Worm (Caenorhabditis elegans): ENCODE data around the gene nspb-2.
A peak's percentile ranks its signal among the peaks of the same experiment; 100 is the strongest.
"Not testable (repeated sequence)": the region's sequence is repeated elsewhere in the genome, so short reads cannot be mapped to it uniquely, and the experiment has no call there.

The nspb-2 gene

DNA sequence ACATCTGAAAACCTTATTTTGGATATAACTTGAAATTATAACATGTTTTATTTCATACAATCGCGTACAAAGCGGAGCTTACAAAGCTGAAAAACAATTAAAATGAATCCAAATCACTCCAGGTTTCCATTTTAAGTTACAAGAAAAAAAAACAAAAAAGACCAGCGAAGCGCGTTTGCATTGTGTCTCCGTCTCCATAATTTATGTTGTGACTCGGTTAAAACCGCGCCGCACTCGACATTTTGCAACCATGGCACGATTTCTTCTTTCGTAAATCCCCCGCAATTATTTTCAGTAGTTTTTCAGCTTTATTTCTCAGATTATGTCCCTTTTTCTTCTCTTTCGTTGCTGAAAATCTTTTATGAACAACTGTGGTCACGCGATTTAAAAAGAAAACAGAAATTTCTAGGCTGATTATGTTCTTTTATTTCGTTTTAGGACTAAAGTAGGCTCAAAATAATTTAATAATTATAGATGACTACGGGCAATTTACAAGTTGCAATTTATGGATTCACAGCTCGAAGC lies 6.0 kb upstream of the nspb-2 start, which contains the start of the genes F38A5.2 and dnj-11:
TSS of gene F38A5.2 (minus strand) at position 4 of the 525 bp plus-strand sequence.
TSS of gene dnj-11 (plus strand) at position 475 of the 525 bp plus-strand sequence.
- TF ChIP-seq ref-1 (GFP tag; conservative IDR thresholded peaks at IDR 0.05) (no peak), klf-2 (GFP tag; conservative IDR thresholded peaks at IDR 0.05) (no peak), flt-1 (GFP tag; IDR thresholded peaks at IDR 0.05) (0 out of 2 replicates have a peak, but pooled peaks have one; percentile 19), cog-1 (tag; optimal IDR thresholded peaks at IDR 0.05) (peak; percentile 19), ztf-29 (GFP tag; IDR thresholded peaks at IDR 0.05) (no peak), T22C8.4 (GFP tag; IDR thresholded peaks at IDR 0.05) (no peak), ztf-23 (GFP tag; IDR thresholded peaks at IDR 0.05) (peak; percentile 59; the same call in 1 of the 2 replicates), tab-1 (GFP tag; IDR thresholded peaks at IDR 0.05) (no peak), med-1 (GFP tag; optimal IDR thresholded peaks at IDR 0.05; ENCODE audit: insufficient read depth) (no peak)

DNA sequence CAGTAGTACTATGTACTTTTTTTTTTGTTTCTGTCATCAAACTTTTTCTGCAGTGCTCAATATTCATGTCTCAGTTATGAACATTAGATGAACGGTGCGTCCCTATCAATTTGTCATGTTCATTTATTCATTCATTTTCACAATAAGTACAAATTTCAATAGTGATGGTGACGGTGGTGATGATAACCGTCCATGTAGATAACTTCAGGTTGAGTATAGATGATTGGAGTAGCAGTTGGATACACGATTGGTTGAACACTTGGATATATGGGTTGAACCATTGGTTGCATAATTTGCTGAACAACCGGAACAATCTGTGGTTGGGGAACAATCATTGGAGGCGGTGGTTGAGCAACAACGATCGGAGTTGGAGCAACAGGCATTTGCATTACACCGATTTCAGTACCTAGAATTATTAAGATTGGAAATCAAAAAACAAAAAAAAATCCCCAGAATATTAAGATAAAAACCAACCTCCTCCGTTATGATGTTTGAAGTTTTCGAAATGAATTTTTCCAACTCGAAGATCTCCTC lies 3.3 kb upstream of the nspb-2 start:
- TF ChIP-seq cog-1 (tag; optimal IDR thresholded peaks at IDR 0.05) (no peak), med-1 (GFP tag; optimal IDR thresholded peaks at IDR 0.05; ENCODE audit: insufficient read depth) (no peak), flt-1 (GFP tag; IDR thresholded peaks at IDR 0.05) (no peak), ref-1 (GFP tag; conservative IDR thresholded peaks at IDR 0.05) (no peak), T22C8.4 (GFP tag; IDR thresholded peaks at IDR 0.05) (no peak), ztf-29 (GFP tag; IDR thresholded peaks at IDR 0.05) (no peak), ztf-23 (GFP tag; IDR thresholded peaks at IDR 0.05) (no peak), klf-2 (GFP tag; conservative IDR thresholded peaks at IDR 0.05) (no peak), tab-1 (GFP tag; IDR thresholded peaks at IDR 0.05) (no peak)

DNA sequence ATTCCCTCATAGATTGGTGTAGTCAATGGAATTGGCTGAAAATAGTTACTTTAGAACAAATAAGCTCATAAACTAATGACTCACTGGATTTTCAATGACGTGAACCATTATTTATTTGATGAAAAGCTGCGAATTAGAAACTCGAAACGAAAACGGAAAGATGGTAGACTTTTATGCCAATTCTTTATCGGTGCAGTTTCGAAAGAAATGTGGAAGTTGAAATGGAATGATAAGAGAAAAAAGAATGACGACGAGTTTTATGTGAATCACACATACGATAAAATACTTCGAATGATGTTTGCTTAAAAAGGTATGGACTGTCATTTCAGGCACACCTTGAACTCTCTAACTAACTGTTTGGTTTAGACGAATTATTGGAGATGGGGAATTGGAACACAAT lies 1.5 kb upstream of the nspb-2 start, which contains the start of the genes lec-11 and irld-7:
TSS of gene lec-11 (minus strand) at position 126 of the 400 bp plus-strand sequence.
TSS of gene irld-7 (plus strand) at position 332 of the 400 bp plus-strand sequence.
- TF ChIP-seq ztf-23 (GFP tag; IDR thresholded peaks at IDR 0.05) (no peak), cog-1 (tag; optimal IDR thresholded peaks at IDR 0.05) (no peak), ref-1 (GFP tag; conservative IDR thresholded peaks at IDR 0.05) (no peak), ztf-29 (GFP tag; IDR thresholded peaks at IDR 0.05) (no peak), tab-1 (GFP tag; IDR thresholded peaks at IDR 0.05) (no peak), flt-1 (GFP tag; IDR thresholded peaks at IDR 0.05) (no peak), klf-2 (GFP tag; conservative IDR thresholded peaks at IDR 0.05) (no peak), T22C8.4 (GFP tag; IDR thresholded peaks at IDR 0.05) (no peak), med-1 (GFP tag; optimal IDR thresholded peaks at IDR 0.05; ENCODE audit: insufficient read depth) (no peak)

DNA sequence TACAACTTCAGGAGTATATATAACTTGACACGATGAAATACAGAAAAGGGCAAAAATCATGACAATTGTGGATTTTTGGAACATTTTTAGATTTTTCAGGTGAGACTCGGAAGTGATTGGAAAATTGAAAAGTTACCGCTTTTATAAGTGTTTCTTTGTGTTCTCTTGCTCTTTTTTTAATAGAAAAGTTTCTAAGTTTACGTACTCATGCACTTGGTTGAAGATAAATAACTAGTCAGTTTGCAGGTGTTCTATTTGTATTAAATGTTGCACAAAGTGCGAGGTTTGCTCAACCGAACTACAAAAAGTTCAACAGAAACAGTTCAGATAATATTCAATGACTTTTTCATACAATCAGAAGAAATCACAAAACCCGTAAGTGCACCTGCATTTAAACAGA lies 3.4 kb downstream of the nspb-2 start, which contains the start of gene nspb-3:
TSS of gene nspb-3 (minus strand) at position 101 of the 400 bp plus-strand sequence.
- TF ChIP-seq med-1 (GFP tag; optimal IDR thresholded peaks at IDR 0.05; ENCODE audit: insufficient read depth); ztf-29 (GFP tag; IDR thresholded peaks at IDR 0.05); ztf-23 (GFP tag; IDR thresholded peaks at IDR 0.05): not testable (repeated sequence)

DNA sequence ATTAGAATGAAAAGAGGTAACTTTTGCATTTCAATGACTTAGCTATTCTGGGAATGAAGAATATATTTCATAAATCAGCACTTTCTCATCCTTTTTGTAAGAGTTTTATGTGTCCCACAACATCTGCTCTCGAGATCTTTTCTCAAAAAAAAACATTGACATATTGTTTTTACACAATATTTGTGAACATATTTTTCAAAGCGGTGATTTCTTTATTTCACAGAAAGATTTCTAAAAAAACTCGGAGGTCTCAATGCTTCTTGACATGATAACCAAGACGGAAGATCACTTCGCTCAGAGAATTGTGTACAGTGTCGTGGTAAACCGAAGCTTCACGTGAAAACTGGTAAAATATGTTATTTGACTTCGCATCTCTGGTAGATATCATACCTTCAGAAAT lies 4.4 kb downstream of the nspb-2 start, which contains the start of gene F38A5.22:
TSS of gene F38A5.22 (minus strand) at position 29 of the 400 bp plus-strand sequence.
- TF ChIP-seq ref-1 (GFP tag; conservative IDR thresholded peaks at IDR 0.05) = no peak
- TF ChIP-seq flt-1 (GFP tag; IDR thresholded peaks at IDR 0.05) = no peak
- TF ChIP-seq tab-1 (GFP tag; IDR thresholded peaks at IDR 0.05) = no peak
- TF ChIP-seq ztf-23 (GFP tag; IDR thresholded peaks at IDR 0.05) = no peak
- no peak for TF ChIP-seq T22C8.4 (GFP tag; IDR thresholded peaks at IDR 0.05)
- no peak for TF ChIP-seq ztf-29 (GFP tag; IDR thresholded peaks at IDR 0.05)
- TF ChIP-seq med-1 (GFP tag; optimal IDR thresholded peaks at IDR 0.05; ENCODE audit: insufficient read depth) = no peak
- no peak for TF ChIP-seq klf-2 (GFP tag; conservative IDR thresholded peaks at IDR 0.05)
- TF ChIP-seq cog-1 (tag; optimal IDR thresholded peaks at IDR 0.05) = no peak

DNA sequence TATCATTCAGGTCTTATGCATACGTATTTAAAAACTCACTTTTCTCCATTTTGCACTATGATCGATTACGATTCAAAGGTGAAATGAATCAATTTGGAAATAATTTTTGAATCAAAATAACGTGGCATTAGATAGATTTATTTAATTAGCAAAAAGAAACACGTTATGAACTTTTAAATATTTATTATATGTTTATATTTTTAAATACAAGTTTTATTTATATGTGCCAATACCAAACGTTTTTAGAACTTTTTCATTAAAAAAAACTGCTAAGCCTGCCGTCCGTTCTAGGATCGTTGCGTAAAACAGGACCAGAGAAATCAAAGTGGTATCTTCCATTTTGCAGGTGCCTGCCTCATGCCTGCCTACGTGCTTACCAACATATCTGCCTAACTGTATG lies 5.8 kb downstream of the nspb-2 start, which contains the start of gene F38A5.6:
TSS of gene F38A5.6 (minus strand) at position 101 of the 400 bp plus-strand sequence.
- no peak for TF ChIP-seq ztf-23 (GFP tag; IDR thresholded peaks at IDR 0.05)
- no peak for TF ChIP-seq ztf-29 (GFP tag; IDR thresholded peaks at IDR 0.05)
- TF ChIP-seq cog-1 (tag; optimal IDR thresholded peaks at IDR 0.05) = no peak
- TF ChIP-seq ref-1 (GFP tag; conservative IDR thresholded peaks at IDR 0.05) = no peak
- TF ChIP-seq flt-1 (GFP tag; IDR thresholded peaks at IDR 0.05) = no peak
- no peak for TF ChIP-seq klf-2 (GFP tag; conservative IDR thresholded peaks at IDR 0.05)
- no peak for TF ChIP-seq T22C8.4 (GFP tag; IDR thresholded peaks at IDR 0.05)
- no peak for TF ChIP-seq med-1 (GFP tag; optimal IDR thresholded peaks at IDR 0.05; ENCODE audit: insufficient read depth)
- TF ChIP-seq tab-1 (GFP tag; IDR thresholded peaks at IDR 0.05) = no peak

DNA sequence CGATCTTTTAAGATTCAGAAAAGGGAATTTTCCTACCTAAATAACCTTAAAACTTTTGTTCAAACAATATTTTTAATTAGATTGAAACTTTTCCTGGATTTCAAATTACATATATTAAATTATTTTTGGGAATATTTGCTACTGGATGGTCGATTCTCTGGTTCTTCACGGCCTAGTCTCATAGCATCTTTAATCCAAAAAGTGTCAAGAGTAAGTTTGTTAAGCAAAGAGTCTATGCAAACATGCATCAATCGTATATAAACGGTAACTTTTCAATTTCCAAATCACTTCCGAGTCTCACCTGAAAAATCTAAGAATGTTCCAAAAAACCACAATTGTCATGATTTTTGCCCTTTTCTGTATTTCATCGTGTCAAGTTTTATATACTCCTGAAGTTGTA lies 6.4 kb downstream of the nspb-2 start, which contains the start of gene nspb-4:
TSS of gene nspb-4 (plus strand) at position 301 of the 400 bp plus-strand sequence.
- TF ChIP-seq flt-1 (GFP tag; IDR thresholded peaks at IDR 0.05); med-1 (GFP tag; optimal IDR thresholded peaks at IDR 0.05; ENCODE audit: insufficient read depth); ztf-29 (GFP tag; IDR thresholded peaks at IDR 0.05): not testable (repeated sequence)

DNA sequence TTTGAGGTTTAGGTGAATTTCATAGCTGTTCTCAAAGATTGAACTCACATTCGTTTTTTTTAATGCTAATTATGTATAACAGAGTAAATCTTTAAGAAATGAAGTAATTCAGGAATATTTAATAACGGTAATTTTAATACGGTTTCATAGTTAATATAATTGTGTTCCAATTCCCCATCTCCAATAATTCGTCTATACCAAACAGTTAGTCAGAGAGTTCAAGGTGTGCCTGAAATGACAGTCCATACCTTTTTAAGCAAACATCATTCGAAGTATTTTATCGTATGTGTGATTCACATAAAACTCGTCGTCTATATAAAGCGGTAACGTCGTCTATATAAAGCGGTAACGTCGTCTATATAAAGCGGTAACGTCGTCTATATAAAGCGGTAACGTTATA lies 7.2 kb downstream of the nspb-2 start, which contains the start of gene nspb-5:
TSS of gene nspb-5 (plus strand) at position 301 of the 400 bp plus-strand sequence.
- TF ChIP-seq ztf-23, tab-1, flt-1 (GFP tag; IDR thresholded peaks at IDR 0.05): not testable (repeated sequence)

DNA sequence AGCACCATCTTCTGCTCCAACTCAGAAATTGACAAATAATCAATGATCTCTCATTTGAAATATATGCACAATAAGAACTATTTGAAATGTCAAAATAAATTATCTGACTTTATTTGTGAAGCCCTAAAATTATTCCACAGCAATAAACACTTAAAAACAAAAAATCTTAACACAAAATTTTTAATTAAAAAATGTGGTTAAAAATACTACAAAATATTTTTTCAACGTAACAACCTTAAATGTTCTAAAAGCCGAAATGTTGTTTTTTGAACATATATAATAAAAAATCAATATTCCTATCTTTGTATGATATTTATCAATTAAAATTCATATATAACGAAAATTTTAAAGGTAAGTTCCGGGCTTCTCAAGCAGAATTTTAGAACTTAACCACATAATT lies 8.0 kb downstream of the nspb-2 start, which contains the start of gene F38A5.8:
TSS of gene F38A5.8 (plus strand) at position 301 of the 400 bp plus-strand sequence.
- TF ChIP-seq ztf-23 (GFP tag; IDR thresholded peaks at IDR 0.05) (no peak), klf-2 (GFP tag; conservative IDR thresholded peaks at IDR 0.05) (no peak), tab-1 (GFP tag; IDR thresholded peaks at IDR 0.05) (no peak), ref-1 (GFP tag; conservative IDR thresholded peaks at IDR 0.05) (no peak), cog-1 (tag; optimal IDR thresholded peaks at IDR 0.05) (no peak), flt-1 (GFP tag; IDR thresholded peaks at IDR 0.05) (no peak), ztf-29 (GFP tag; IDR thresholded peaks at IDR 0.05) (no peak), T22C8.4 (GFP tag; IDR thresholded peaks at IDR 0.05) (no peak), med-1 (GFP tag; optimal IDR thresholded peaks at IDR 0.05; ENCODE audit: insufficient read depth) (no peak)
